Fruit fly (Drosophila melanogaster): ENCODE data around the gene CG9981.

Gene CG9981

dm6 chrX:16420048-16420447, 15.1 kb upstream of the CG9981 start:
- no peak for TF ChIP-seq noc (tag; optimal IDR thresholded peaks at IDR 0.05)

- peak; percentile 48 for TF ChIP-seq noc (tag; optimal IDR thresholded peaks at IDR 0.05)
Observed at dm6 chrX:16414451-16415368, 9.8 kb upstream of the CG9981 start, which contains the start of gene Traf-like. Gene Traf-like, plus strand, starts transcription at chrX:16415046.

- TF ChIP-seq noc (tag; optimal IDR thresholded peaks at IDR 0.05): no peak
Observed at dm6 chrX:16406083-16406482, 1.2 kb upstream of the CG9981 start.

DNA sequence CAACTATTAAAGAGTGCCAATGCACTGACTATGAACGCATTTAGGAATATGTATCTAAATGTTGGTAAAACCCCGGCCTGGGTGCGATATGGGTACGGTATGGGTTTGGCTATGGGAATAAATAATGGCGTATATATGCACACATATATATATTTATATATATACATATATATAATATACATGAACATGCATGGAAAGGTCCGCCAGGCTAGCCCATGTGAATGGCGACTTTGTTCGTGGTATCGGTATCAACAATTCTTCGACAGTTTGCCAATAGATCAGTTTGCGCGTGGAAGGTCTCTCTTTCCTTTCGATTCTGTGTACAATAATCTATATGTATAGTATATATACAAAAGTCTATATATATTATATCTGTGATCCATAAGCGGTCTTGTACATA, 287 bp upstream of the CG9981 start, which contains the start of gene CG4301:
Gene CG4301, plus strand, starts transcription at position 301 of the 400 bp plus-strand sequence.
- no peak for TF ChIP-seq noc (tag; optimal IDR thresholded peaks at IDR 0.05)

DNA sequence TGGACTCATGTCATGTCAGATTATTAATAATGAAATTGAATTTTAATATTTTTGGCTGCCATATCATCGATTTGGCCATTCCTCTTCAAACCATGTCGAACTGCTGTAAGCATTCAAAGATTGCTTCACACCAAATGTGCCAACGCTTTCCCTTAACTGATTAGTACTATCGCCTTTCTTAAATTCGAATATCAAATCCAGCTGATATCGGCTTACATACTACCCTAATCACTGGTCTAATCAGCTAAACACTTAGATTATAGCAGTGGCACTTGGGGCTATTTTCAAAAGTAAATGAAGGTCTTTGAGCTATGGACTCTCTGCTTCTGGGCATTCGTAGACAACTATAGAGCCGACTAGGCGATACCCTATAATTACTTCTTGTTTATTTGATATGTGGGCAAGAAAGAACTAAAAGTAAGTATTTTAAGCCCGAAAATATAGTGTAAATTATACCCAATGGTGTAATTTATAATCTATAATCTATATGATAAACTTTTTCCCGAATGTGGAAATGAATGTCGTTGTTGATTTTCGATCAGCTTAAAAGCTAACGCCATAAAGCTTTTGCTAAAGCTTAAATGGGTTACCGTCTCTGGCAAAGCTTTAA, 1.0 kb downstream of the CG9981 start:
- TF ChIP-seq noc (tag; optimal IDR thresholded peaks at IDR 0.05): peak; percentile 86

- TF ChIP-seq noc (tag; optimal IDR thresholded peaks at IDR 0.05): no peak
Observed at dm6 chrX:16391397-16391796, 13.5 kb downstream of the CG9981 start, which contains the start of the genes TH1 and mei-41. Gene TH1, minus strand, starts transcription at chrX:16391438. Gene mei-41, plus strand, starts transcription at chrX:16391698.

- peak; percentile 83 for TF ChIP-seq noc (tag; optimal IDR thresholded peaks at IDR 0.05)
Observed at dm6 chrX:16385942-16386392, 19.0 kb downstream of the CG9981 start.

- TF ChIP-seq noc (tag; optimal IDR thresholded peaks at IDR 0.05): no peak
Observed at dm6 chrX:16384843-16385726, 19.8 kb downstream of the CG9981 start, which contains the start of the genes CG9992 and CG4239. Gene CG9992, minus strand, starts transcription at chrX:16384908. Gene CG4239, plus strand, starts transcription at chrX:16385278.

DNA sequence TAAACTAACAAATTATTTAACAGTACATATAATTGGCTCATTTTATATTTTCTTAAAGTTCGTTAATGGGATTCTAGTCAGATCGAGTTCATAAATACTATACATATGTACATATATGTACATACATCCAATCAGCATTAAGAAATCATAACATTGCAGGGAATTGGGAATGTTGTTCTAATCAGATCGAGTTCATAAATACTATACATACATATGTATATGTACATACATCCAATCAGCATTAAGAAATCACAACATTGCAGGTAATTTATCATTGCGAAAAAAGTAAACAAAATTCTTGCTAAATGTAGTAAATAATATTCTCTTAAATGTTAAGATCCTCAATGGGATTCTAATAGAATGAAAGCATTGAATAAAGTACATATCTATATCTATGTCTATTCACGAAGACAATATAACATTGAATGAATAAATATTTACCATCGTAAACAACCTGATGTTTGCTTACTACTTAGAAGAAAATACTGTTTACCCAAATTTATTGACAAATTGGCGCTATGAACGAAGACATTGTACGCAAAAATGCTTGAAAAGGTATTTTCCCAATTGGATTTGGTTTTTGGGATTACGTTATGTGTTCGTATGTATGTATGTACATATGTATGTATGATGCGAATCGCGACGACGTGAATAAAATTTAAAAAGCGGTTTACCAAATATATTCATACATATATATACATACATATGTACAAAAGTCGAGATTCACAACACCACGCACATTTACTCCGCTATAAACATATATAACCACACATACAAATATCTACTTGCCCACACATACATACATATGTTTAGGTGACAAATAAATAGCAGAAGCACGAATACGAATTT, 21.0 kb downstream of the CG9981 start:
- peak; percentile 90 for TF ChIP-seq noc (tag; optimal IDR thresholded peaks at IDR 0.05)

dm6 chrX:16374059-16374458, 30.9 kb downstream of the CG9981 start:
- no peak for TF ChIP-seq noc (tag; optimal IDR thresholded peaks at IDR 0.05)

DNA sequence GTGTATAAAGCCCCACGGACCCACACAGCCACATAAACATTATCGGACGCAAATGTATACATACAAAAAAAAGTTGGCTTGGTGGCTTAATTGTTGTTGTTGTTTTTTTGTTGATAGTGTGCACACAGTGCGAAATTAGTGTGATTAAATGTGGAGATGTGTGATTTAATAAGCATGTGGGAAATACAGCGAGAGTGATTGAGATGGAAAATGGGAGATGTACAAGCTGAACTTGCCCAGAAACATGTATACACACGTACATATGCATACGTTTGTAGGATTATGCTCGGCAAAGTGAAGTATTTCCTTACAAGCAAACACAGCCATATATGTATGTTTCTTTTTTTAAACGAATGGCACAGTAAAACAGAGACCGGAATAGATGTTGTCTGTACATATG, 31.4 kb downstream of the CG9981 start:
- no peak for TF ChIP-seq noc (tag; optimal IDR thresholded peaks at IDR 0.05)

DNA sequence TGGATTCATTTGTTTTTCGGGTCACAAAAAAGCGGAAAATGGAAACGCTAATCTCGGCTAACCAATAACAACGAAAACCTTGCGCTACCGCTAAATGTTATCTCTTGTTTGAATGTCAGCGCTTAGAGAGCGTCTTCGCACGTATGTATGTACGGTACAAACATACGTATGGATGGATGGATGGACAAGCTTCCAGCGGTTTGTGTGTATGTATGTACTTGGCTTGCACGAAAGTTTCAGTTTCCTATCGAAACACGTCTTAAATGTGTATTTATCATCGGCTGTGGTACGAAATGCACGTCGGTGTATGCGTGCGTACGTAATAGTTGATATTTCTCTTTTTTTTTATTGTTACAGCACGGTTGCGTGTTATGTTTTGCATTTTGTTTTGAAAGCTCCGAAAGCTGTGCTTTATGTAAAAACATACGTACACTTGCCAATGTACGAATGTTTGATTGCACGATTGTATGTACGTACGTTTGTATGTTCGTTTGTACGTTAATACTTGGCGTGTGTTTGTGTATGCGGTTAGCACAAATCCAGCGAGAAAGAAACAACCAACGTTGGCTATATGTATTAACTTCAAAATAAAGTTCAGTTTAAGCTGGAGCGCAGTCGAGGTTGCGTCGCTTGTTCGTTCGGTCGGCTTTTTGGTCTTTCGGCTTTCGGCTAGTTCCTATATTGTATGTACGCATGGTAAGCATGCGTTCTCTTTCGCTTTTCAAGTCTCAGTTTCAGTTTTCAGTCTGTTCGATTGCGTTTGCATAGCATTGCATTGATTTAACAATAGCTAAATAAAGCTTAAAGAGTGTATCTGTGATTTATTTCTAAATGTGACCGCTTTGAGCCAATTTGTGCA, 32.2 kb downstream of the CG9981 start, which contains the start of gene Fur2:
Gene Fur2, plus strand, starts transcription at position 595 of the 859 bp plus-strand sequence.
- TF ChIP-seq noc (tag; optimal IDR thresholded peaks at IDR 0.05): no peak

DNA sequence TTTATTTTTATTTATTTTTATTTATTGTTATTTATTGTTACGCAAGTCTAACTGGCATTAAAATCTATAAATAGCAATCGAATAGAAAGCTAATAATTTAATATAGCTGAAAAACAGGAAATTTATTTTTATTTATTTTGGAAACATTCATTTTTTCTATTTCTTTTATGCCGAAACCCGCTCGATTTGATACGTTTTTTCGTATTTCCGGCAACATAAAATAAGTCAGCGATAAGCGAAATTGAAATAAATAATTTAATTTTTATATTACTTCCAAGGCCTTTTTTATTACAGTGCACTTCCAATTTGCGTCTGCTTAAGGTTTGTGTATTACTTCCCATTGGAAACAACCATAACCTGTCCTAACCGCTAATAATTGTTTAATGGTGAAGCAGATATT, 33.0 kb downstream of the CG9981 start:
- TF ChIP-seq noc (tag; optimal IDR thresholded peaks at IDR 0.05): no peak

- TF ChIP-seq noc (tag; optimal IDR thresholded peaks at IDR 0.05): no peak
Observed at dm6 chrX:16368585-16368984, 36.3 kb downstream of the CG9981 start.
